Fruit fly (Drosophila melanogaster): ENCODE measurements around the gene Ubr3.
A peak's percentile ranks its signal among the peaks of the same experiment; 100 is the strongest.

Ubr3 gene

DNA sequence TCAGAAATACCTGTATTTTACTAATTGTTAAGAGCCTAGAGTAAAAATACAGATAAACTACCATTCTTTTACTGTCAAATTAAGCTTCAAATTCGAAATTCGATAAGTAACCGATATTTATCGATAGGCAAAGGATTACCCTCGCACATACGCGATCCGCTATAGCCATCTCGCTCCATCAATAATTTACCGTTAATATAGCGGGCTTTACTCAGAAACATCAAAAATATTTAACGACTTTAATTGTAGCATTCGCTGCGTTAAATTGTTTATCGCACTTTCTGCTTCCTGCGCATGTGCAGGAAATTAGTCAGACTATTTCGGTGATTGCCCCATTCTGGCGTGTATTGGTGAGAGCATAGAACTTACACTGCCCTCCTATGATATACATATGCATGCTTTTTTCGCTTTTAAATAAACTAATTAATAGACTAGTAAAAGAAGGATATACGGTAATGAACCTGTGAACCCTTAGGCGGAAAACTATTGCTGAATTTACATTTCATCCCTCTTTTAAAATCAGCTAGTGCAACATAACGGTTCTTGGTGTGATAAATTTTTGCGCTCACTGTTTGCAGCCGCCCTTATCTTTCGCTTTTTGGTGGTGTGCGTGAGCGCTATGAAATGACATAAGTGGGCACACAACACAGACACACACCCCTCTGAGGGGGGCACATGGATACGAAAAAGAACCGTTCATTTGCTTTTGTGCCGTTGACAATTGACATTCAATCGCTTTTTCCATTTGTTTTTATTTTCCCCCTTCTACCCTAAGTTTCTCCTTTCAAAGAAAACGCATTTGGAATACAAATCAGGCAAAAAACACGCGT lies 27.2 kb upstream of the Ubr3 start, which contains the start of the genes dpr14 and spidey (continued):
- TF ChIP-seq Gsc (GFP tag; IDR thresholded peaks at IDR 0.05) (peak; percentile 62), Atf6 (GFP tag; IDR thresholded peaks at IDR 0.05) (peak; percentile 91), Rx (GFP tag; IDR thresholded peaks at IDR 0.05) (peak; percentile 81), CG10431 (GFP tag; optimal IDR thresholded peaks at IDR 0.05) (peak; percentile 75), wor (GFP tag; IDR thresholded peaks at IDR 0.05) (peak; percentile 79), nau (GFP tag; optimal IDR thresholded peaks at IDR 0.05) (peak; percentile 87), cad (GFP tag; optimal IDR thresholded peaks at IDR 0.05) (no peak), CG7271 (tag; optimal IDR thresholded peaks at IDR 0.05) (no peak), eve (GFP tag; optimal IDR thresholded peaks at IDR 0.05) (no peak), CG30020 (tag; optimal IDR thresholded peaks at IDR 0.05) (peak; percentile 56), CG6765 (GFP tag; optimal IDR thresholded peaks at IDR 0.05) (peak; percentile 90), CG17186 (GFP tag; optimal IDR thresholded peaks at IDR 0.05) (no peak), CG10209 (GFP tag; optimal IDR thresholded peaks at IDR 0.05) (peak; percentile 89), caup (GFP tag; optimal IDR thresholded peaks at IDR 0.05; ENCODE audit: severe bottlenecking) (peak; percentile 92), da (GFP tag; optimal IDR thresholded peaks at IDR 0.05) (peak; percentile 63), Xbp1 (GFP tag; optimal IDR thresholded peaks at IDR 0.05) (peak; percentile 90), tio (GFP tag; optimal IDR thresholded peaks at IDR 0.05) (no peak), Meics (GFP tag; optimal IDR thresholded peaks at IDR 0.05) (peak; percentile 94), Dfd (GFP tag; optimal IDR thresholded peaks at IDR 0.05) (no peak), Gug (GFP tag; IDR thresholded peaks at IDR 0.05) (peak; percentile 88), CG8924 (tag; optimal IDR thresholded peaks at IDR 0.05) (peak; percentile 93), CG6813 (GFP tag; optimal IDR thresholded peaks at IDR 0.05) (peak; percentile 92), otp (GFP tag; IDR thresholded peaks at IDR 0.05) (peak; percentile 48; the same call in 1 of the 3 replicates), Fer1 (GFP tag; optimal IDR thresholded peaks at IDR 0.05) (peak; percentile 95), CG43689 (GFP tag; IDR thresholded peaks at IDR 0.05) (peak; percentile 46; the same call in 1 of the 2 replicates), Sox102F (GFP tag; optimal IDR thresholded peaks at IDR 0.05) (peak; percentile 91), Antp (GFP tag; optimal IDR thresholded peaks at IDR 0.05) (peak; percentile 82), MESR4 (GFP tag; optimal IDR thresholded peaks at IDR 0.05) (peak; percentile 70), Ptx1 (GFP tag; IDR thresholded peaks at IDR 0.05) (peak; percentile 93), CG4617 (GFP tag; optimal IDR thresholded peaks at IDR 0.05; ENCODE audit: borderline replicate concordance) (peak; percentile 60), CG10274 (GFP tag; optimal IDR thresholded peaks at IDR 0.05) (peak; percentile 69), CG4820 (GFP tag; optimal IDR thresholded peaks at IDR 0.05) (peak; percentile 81), hbn (GFP tag; IDR thresholded peaks at IDR 0.05; ENCODE audit: partially characterized antibody) (no peak), usp (GFP tag; optimal IDR thresholded peaks at IDR 0.05) (no peak), gro (GFP tag; optimal IDR thresholded peaks at IDR 0.05) (peak; percentile 92), abd-A (tag; optimal IDR thresholded peaks at IDR 0.05) (peak; percentile 92), CG2116 (GFP tag; optimal IDR thresholded peaks at IDR 0.05) (peak; percentile 66), tup (GFP tag; optimal IDR thresholded peaks at IDR 0.05) (peak; percentile 82), Chrac-16 (GFP tag; optimal IDR thresholded peaks at IDR 0.05) (peak; percentile 81), E2f2 (GFP tag; IDR thresholded peaks at IDR 0.05) (peak; percentile 66), Awh (GFP tag; IDR thresholded peaks at IDR 0.05) (peak; percentile 79), C15 (GFP tag; IDR thresholded peaks at IDR 0.05) (peak; percentile 71; the same call in 1 of the 3 replicates), hth (optimal IDR thresholded peaks at IDR 0.05) (no peak), sisA (GFP tag; IDR thresholded peaks at IDR 0.05) (peak; percentile 93), dpn (GFP tag; optimal IDR thresholded peaks at IDR 0.05) (peak; percentile 87 to 92), CG34376 (GFP tag; optimal IDR thresholded peaks at IDR 0.05) (peak; percentile 95), CG3847 (GFP tag; IDR thresholded peaks at IDR 0.05) (peak; percentile 88), TFAM (GFP tag; optimal IDR thresholded peaks at IDR 0.05) (peak; percentile 50), lilli (GFP tag; optimal IDR thresholded peaks at IDR 0.05) (peak; percentile 92)

All from whole organism, embryonic.